Fruit fly (Drosophila melanogaster) S2 (cell line): ENCODE data around the gene Tsf2.

Experiments used
- CG8478 ChIP-seq: fragments of >200 bp; optimal IDR thresholded peaks from 2 replicates; lab custom pipeline; 2018
- CTCF ChIP-seq, 2 experiments: fragments of >200 bp; optimal IDR thresholded peaks; 2 replicates each; lab custom pipeline; 2018

DNA sequence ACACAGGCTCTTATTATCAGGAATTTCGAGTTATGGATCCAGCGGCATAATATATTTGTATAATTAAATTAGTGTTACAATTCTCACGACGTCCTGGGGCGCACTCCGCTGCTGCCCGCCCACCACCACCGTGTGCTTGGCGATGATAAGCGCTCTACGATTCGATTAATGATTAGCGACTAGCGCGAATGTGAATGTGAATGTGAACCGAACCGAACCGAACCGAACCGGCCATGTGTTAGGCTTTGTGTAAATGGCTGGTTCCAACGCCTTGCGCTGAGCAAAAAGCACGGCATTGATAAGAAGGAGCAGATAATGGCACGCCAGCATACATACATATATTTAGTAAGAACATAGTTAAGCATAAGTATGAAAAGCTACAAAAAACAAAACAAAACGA, 14.2 kb downstream of the Tsf2 start:
- no peak for TF ChIP-seq CTCF (optimal IDR thresholded peaks at IDR 0.05; lab: Kevin White, UChicago)
- TF ChIP-seq CG8478 (lab: Kevin White, UChicago), result no peak
